Worm (Caenorhabditis elegans) whole organism, L4 larva: ENCODE data around the gene F08F1.3.

ENCODE experiments used
- cey-2 ChIP-seq: sonication (generic microtip); optimal IDR thresholded peaks from 3 replicates; lab custom pipeline; 2017; ENCODE audit warnings: missing genetic modification characterization, mild to moderate bottlenecking, missing compliant biosample characterization, antibody characterized with exemption, borderline replicate concordance; ENCODE audit not compliant: insufficient read depth
- hif-1 ChIP-seq, 2 experiments: sonication (generic microtip); optimal IDR thresholded peaks; 2 replicates each; lab custom pipeline; 2016 to 2017; ENCODE audit warnings: missing compliant biosample characterization in 2 of 2, missing genetic modification characterization in 2 of 2, missing genetic modification reagents in 2 of 2, missing genotype in 2 of 2, mild to moderate bottlenecking in 1 of 2
- lin-1 ChIP-seq: fragments of 200-800 bp; sonication (Bioruptor generic); IDR thresholded peaks from 2 replicates; pipeline ENCODE4 v1.3.6; 2022; ENCODE audit warnings: missing genetic modification reagents, missing genetic modification characterization, missing compliant biosample characterization
- php-3 ChIP-seq: fragments of 200-800 bp; sonication (Bioruptor generic); IDR thresholded peaks from 2 replicates; pipeline ENCODE4 v1.3.6; 2022; ENCODE audit warnings: missing genetic modification reagents, missing genetic modification characterization, missing compliant biosample characterization
- snpc-1.2 ChIP-seq: fragments of 200-800 bp; sonication (Bioruptor generic); IDR thresholded peaks from 2 replicates; pipeline ENCODE4 v1.3.6; 2022; ENCODE audit warnings: missing genetic modification reagents, missing genetic modification characterization, missing compliant biosample characterization

Gene F08F1.3

ce11 chrX:8479050-8479449 lies 50.4 kb downstream of the F08F1.3 start (continued):
- TF ChIP-seq cey-2 (tag; lab: Kevin White, UChicago) (no peak), lin-1 (GFP tag; lab: Robert Waterston, UW) (no peak), hif-1 (tag; optimal IDR thresholded peaks at IDR 0.05; lab: Kevin White, UChicago) (peak in 1 of 2 experiments; percentile 53), php-3 (GFP tag; lab: Robert Waterston, UW) (no peak), snpc-1.2 (GFP tag; lab: Robert Waterston, UW) (no peak)
